Fruit fly (Drosophila melanogaster) whole organism, embryonic: ENCODE data around the gene CG6709.

Source experiments
- Ada2b ChIP-seq: fragments of 200-800 bp; sonication (Bioruptor generic); IDR thresholded peaks from 2 replicates; pipeline ENCODE4 v1.3.6; 2022; ENCODE audit warnings: missing biosample characterization, missing genetic modification characterization
- Blimp-1 ChIP-seq: fragments of 200-800 bp; sonication (Bioruptor generic); optimal IDR thresholded peaks from 3 replicates; lab custom pipeline; 2018; ENCODE audit warnings: missing biosample characterization, missing genetic modification characterization, mild to moderate bottlenecking, moderate library complexity, missing genetic modification reagents
- CG10543 ChIP-seq: fragments of 200-800 bp; sonication (Bioruptor generic); optimal IDR thresholded peaks from 3 replicates; lab custom pipeline; 2017; ENCODE audit warnings: missing biosample characterization, mild to moderate bottlenecking, missing genetic modification characterization, moderate library complexity
- CG12219 ChIP-seq: fragments of 200-800 bp; sonication (Bioruptor generic); optimal IDR thresholded peaks from 3 replicates; lab custom pipeline; 2018; ENCODE audit warnings: missing biosample characterization, mild to moderate bottlenecking, missing genetic modification characterization
- CG12391 ChIP-seq: fragments of 200-800 bp; sonication (Bioruptor generic); optimal IDR thresholded peaks from 3 replicates; lab custom pipeline; 2018; ENCODE audit warnings: missing biosample characterization, mild to moderate bottlenecking, missing genetic modification characterization, moderate library complexity
- CG12744 ChIP-seq: fragments of 200-800 bp; sonication (Bioruptor generic); optimal IDR thresholded peaks from 2 replicates; lab custom pipeline; 2016; ENCODE audit warnings: missing biosample characterization, missing genetic modification characterization
- CG14441 ChIP-seq: fragments of 200-800 bp; sonication (Bioruptor generic); IDR thresholded peaks from 2 replicates; pipeline ENCODE4 v1.3.6; 2022; ENCODE audit warnings: missing biosample characterization, missing genetic modification characterization
- CG17385 ChIP-seq: fragments of 200-800 bp; sonication (Bioruptor generic); optimal IDR thresholded peaks from 3 replicates; lab custom pipeline; 2018; ENCODE audit warnings: missing biosample characterization, mild to moderate bottlenecking, missing genetic modification characterization
- CG17802 ChIP-seq: fragments of 200-800 bp; sonication (Bioruptor generic); optimal IDR thresholded peaks from 2 replicates; lab custom pipeline; 2018; ENCODE audit warnings: missing biosample characterization, mild to moderate bottlenecking, missing genetic modification characterization, moderate library complexity
- CG17829 ChIP-seq: fragments of 200-800 bp; optimal IDR thresholded peaks from 2 replicates; lab custom pipeline; 2019; ENCODE audit warnings: missing biosample characterization, mild to moderate bottlenecking, missing genetic modification characterization, moderate library complexity
- CG2678 ChIP-seq: fragments of 200-800 bp; sonication (Bioruptor generic); optimal IDR thresholded peaks from 3 replicates; lab custom pipeline; 2019; ENCODE audit warnings: missing biosample characterization, mild to moderate bottlenecking, missing genetic modification characterization, moderate library complexity
- CG30020 ChIP-seq: fragments of 200-800 bp; optimal IDR thresholded peaks from 2 replicates; lab custom pipeline; 2019; ENCODE audit warnings: missing biosample characterization, mild to moderate bottlenecking, missing genetic modification characterization, moderate library complexity
- CG3065 ChIP-seq: fragments of 200-800 bp; sonication (Bioruptor generic); optimal IDR thresholded peaks from 2 replicates; lab custom pipeline; 2016; ENCODE audit warnings: missing biosample characterization, missing genetic modification characterization
- CG31365 ChIP-seq: fragments of 200-800 bp; sonication (Bioruptor generic); optimal IDR thresholded peaks from 2 replicates; lab custom pipeline; 2018; ENCODE audit warnings: missing biosample characterization, mild to moderate bottlenecking, missing genetic modification characterization
- CG32772 ChIP-seq: fragments of 200-800 bp; sonication (Bioruptor generic); IDR thresholded peaks from 2 replicates; pipeline ENCODE4 v1.3.6; 2022; ENCODE audit warnings: missing biosample characterization, missing genetic modification characterization
- CG3838 ChIP-seq: fragments of 200-800 bp; sonication (Bioruptor generic); optimal IDR thresholded peaks from 3 replicates; lab custom pipeline; 2016; ENCODE audit warnings: missing biosample characterization, missing genetic modification characterization
- CG42726 ChIP-seq: fragments of 200-800 bp; sonication (Bioruptor generic); IDR thresholded peaks from 2 replicates; pipeline ENCODE4 v1.3.6; 2022; ENCODE audit warnings: missing biosample characterization, missing genetic modification characterization; ENCODE audit not compliant: partially characterized antibody
- CG4617 ChIP-seq: fragments of 200-800 bp; sonication (Bioruptor generic); optimal IDR thresholded peaks from 3 replicates; lab custom pipeline; 2016; ENCODE audit warnings: missing biosample characterization, missing genetic modification characterization, borderline replicate concordance
- CG7786 ChIP-seq: fragments of 200-800 bp; sonication (Bioruptor generic); optimal IDR thresholded peaks from 2 replicates; lab custom pipeline; 2016; ENCODE audit warnings: missing biosample characterization, missing genetic modification characterization
- CG8290 ChIP-seq, 3 experiments: fragments of 200-800 bp; sonication (Bioruptor generic); optimal IDR thresholded peaks; 2 replicates each; lab custom pipeline; 2016 to 2019; ENCODE audit warnings: missing biosample characterization in 3 of 3, missing genetic modification characterization in 3 of 3, mild to moderate bottlenecking in 2 of 3, moderate library complexity in 1 of 3
- CG9727 ChIP-seq: fragments of 200-800 bp; sonication (Bioruptor generic); optimal IDR thresholded peaks from 3 replicates; lab custom pipeline; 2017; ENCODE audit warnings: missing biosample characterization, mild to moderate bottlenecking, missing genetic modification characterization
- CG9932 ChIP-seq: fragments of 200-800 bp; sonication (Bioruptor generic); IDR thresholded peaks from 2 replicates; pipeline ENCODE4 v1.3.6; 2022; ENCODE audit warnings: missing biosample characterization, missing genetic modification characterization
- CTCF ChIP-seq: fragments of 200-800 bp; sonication (Bioruptor generic); optimal IDR thresholded peaks from 2 replicates; lab custom pipeline; 2017; ENCODE audit warnings: missing biosample characterization, mild to moderate bottlenecking, missing genetic modification characterization, moderate library complexity
- Dbx ChIP-seq: fragments of 200-800 bp; sonication (Bioruptor generic); IDR thresholded peaks from 3 replicates; pipeline ENCODE4 v1.3.6; 2022; ENCODE audit warnings: missing biosample characterization, missing genetic modification characterization
- H2.0 ChIP-seq: fragments of 200-800 bp; sonication (Bioruptor generic); IDR thresholded peaks from 2 replicates; pipeline ENCODE4 v1.3.6; 2022; ENCODE audit warnings: missing biosample characterization, missing genetic modification characterization
- HHEX ChIP-seq: fragments of 200-800 bp; sonication (Bioruptor generic); optimal IDR thresholded peaks from 3 replicates; lab custom pipeline; 2017; ENCODE audit warnings: missing biosample characterization, mild to moderate bottlenecking, missing genetic modification characterization, missing genetic modification reagents
- Hmr ChIP-seq: fragments of 200-800 bp; sonication (Bioruptor generic); optimal IDR thresholded peaks from 3 replicates; lab custom pipeline; 2017; ENCODE audit warnings: mild to moderate bottlenecking, missing biosample characterization, missing genetic modification reagents, missing genetic modification characterization
- Nf-YA ChIP-seq: fragments of 200-800 bp; sonication (Bioruptor generic); IDR thresholded peaks from 2 replicates; pipeline ENCODE4 v1.3.6; 2022; ENCODE audit warnings: missing biosample characterization, missing genetic modification characterization
- Nf-YB ChIP-seq: fragments of 200-800 bp; sonication (Bioruptor generic); optimal IDR thresholded peaks from 3 replicates; lab custom pipeline; 2019; ENCODE audit warnings: missing biosample characterization, mild to moderate bottlenecking, missing genetic modification characterization, moderate library complexity
- Sry-δ ChIP-seq: fragments of 200-800 bp; sonication (Bioruptor generic); optimal IDR thresholded peaks from 2 replicates; lab custom pipeline; 2016; ENCODE audit warnings: missing biosample characterization, missing genetic modification characterization
- al ChIP-seq: fragments of 200-800 bp; sonication (Bioruptor generic); IDR thresholded peaks from 2 replicates; pipeline ENCODE4 v1.3.6; 2022; ENCODE audit warnings: missing biosample characterization, missing genetic modification characterization
- bigmax ChIP-seq: fragments of 200-800 bp; sonication (Bioruptor generic); optimal IDR thresholded peaks from 2 replicates; lab custom pipeline; 2018; ENCODE audit warnings: missing biosample characterization, mild to moderate bottlenecking, missing genetic modification characterization
- br ChIP-seq: fragments of >200 bp; optimal IDR thresholded peaks from 2 replicates; lab custom pipeline; 2017
- bsh ChIP-seq, 2 experiments: fragments of 200-800 bp; sonication (Bioruptor generic); optimal IDR thresholded peaks; 2 replicates each; lab custom pipeline; 2017 to 2018; ENCODE audit warnings: mild to moderate bottlenecking in 2 of 2, missing biosample characterization in 2 of 2, missing genetic modification characterization in 2 of 2, moderate library complexity in 1 of 2
- fd3F ChIP-seq: fragments of 200-800 bp; sonication (Bioruptor generic); optimal IDR thresholded peaks from 2 replicates; lab custom pipeline; 2018; ENCODE audit warnings: missing biosample characterization, mild to moderate bottlenecking, missing genetic modification characterization, moderate library complexity
- klu ChIP-seq: fragments of 200-800 bp; sonication (Bioruptor generic); IDR thresholded peaks from 2 replicates; pipeline ENCODE4 v1.3.6; 2022; ENCODE audit warnings: missing biosample characterization, missing genetic modification characterization
- kni ChIP-seq: fragments of 200-800 bp; sonication (Bioruptor generic); optimal IDR thresholded peaks from 3 replicates; lab custom pipeline; 2017; ENCODE audit warnings: mild to moderate bottlenecking, missing biosample characterization, missing genetic modification reagents, missing genetic modification characterization
- phol ChIP-seq: fragments of 200-800 bp; sonication (Bioruptor generic); optimal IDR thresholded peaks from 3 replicates; lab custom pipeline; 2018; ENCODE audit warnings: missing biosample characterization, mild to moderate bottlenecking, missing genetic modification characterization, moderate library complexity
- pnt ChIP-seq: fragments of 200-800 bp; sonication (Bioruptor generic); optimal IDR thresholded peaks from 3 replicates; lab custom pipeline; 2016; ENCODE audit warnings: missing biosample characterization, missing genetic modification characterization
- pros ChIP-seq: fragments of 200-800 bp; sonication (Bioruptor generic); optimal IDR thresholded peaks from 3 replicates; lab custom pipeline; 2019; ENCODE audit warnings: missing biosample characterization, mild to moderate bottlenecking, missing genetic modification characterization, moderate library complexity
- psq ChIP-seq: fragments of 200-800 bp; sonication (Bioruptor generic); optimal IDR thresholded peaks from 2 replicates; lab custom pipeline; 2017; ENCODE audit warnings: missing biosample characterization, missing genetic modification characterization
- rib ChIP-seq: fragments of 200-800 bp; sonication (Bioruptor generic); IDR thresholded peaks from 2 replicates; pipeline ENCODE4 v1.3.6; 2022; ENCODE audit warnings: missing biosample characterization, missing genetic modification characterization
- schlank ChIP-seq: fragments of 200-800 bp; sonication (Bioruptor generic); optimal IDR thresholded peaks from 2 replicates; lab custom pipeline; 2018; ENCODE audit warnings: missing biosample characterization, mild to moderate bottlenecking, missing genetic modification characterization
- sd ChIP-seq: fragments of 200-800 bp; sonication (Bioruptor generic); optimal IDR thresholded peaks from 3 replicates; lab custom pipeline; 2018; ENCODE audit warnings: missing biosample characterization, mild to moderate bottlenecking, missing genetic modification characterization, moderate library complexity
- seq ChIP-seq: fragments of 200-800 bp; sonication (Bioruptor generic); IDR thresholded peaks from 2 replicates; pipeline ENCODE4 v1.3.6; 2022; ENCODE audit warnings: missing biosample characterization, missing genetic modification characterization
- tio ChIP-seq: fragments of 200-800 bp; sonication (Bioruptor generic); optimal IDR thresholded peaks from 2 replicates; lab custom pipeline; 2017; ENCODE audit warnings: missing biosample characterization, missing genetic modification characterization, inconsistent platforms
- toy ChIP-seq: fragments of 200-800 bp; sonication (Bioruptor generic); IDR thresholded peaks from 2 replicates; pipeline ENCODE4 v1.3.6; 2022; ENCODE audit warnings: missing biosample characterization, missing genetic modification characterization
- trem ChIP-seq: fragments of 200-800 bp; optimal IDR thresholded peaks from 3 replicates; lab custom pipeline; 2019; ENCODE audit warnings: missing biosample characterization, mild to moderate bottlenecking, missing genetic modification characterization, moderate library complexity
- vvl ChIP-seq: fragments of 200-800 bp; sonication (Bioruptor generic); IDR thresholded peaks from 2 replicates; pipeline ENCODE4 v1.3.6; 2022; ENCODE audit warnings: missing biosample characterization, missing genetic modification characterization

The CG6709 gene

dm6 chr3L:9856430-9857218 lies 37.9 kb downstream of the CG6709 start (continued):
- TF ChIP-seq CG9932 (GFP tag; lab: Robert Waterston, UW) (peak; percentile 52; the same call in 1 of the 2 replicates), CG9727 (GFP tag; lab: Kevin White, UChicago) (peak; percentile 75), CG30020 (tag; lab: Kevin White, UChicago) (peak; percentile 9), Nf-YA (GFP tag; lab: Robert Waterston, UW) (peak; percentile 49; the same call in 1 of the 2 replicates), kni (no peak), vvl (GFP tag; lab: Robert Waterston, UW) (peak; percentile 94), CG2678 (tag; lab: Kevin White, UChicago) (peak; percentile 90), al (GFP tag; lab: Robert Waterston, UW) (peak; percentile 19; the same call in 1 of the 2 replicates), fd3F (GFP tag; lab: Kevin White, UChicago) (peak; percentile 46), CG3838 (no peak), Dbx (GFP tag; lab: Robert Waterston, UW) (peak; percentile 41; the same call in 1 of the 3 replicates), HHEX (GFP tag; lab: Kevin White, UChicago) (peak; percentile 67), bsh (GFP tag; optimal IDR thresholded peaks at IDR 0.05; lab: Kevin White, UChicago) (peak in 1 of 2 experiments; percentile 95), CG14441 (GFP tag; lab: Robert Waterston, UW) (peak; percentile 66), psq (GFP tag; lab: Kevin White, UChicago) (peak; percentile 70), toy (no peak), trem (tag; lab: Kevin White, UChicago) (peak; percentile 94), CG4617 (peak; percentile 23), Nf-YB (GFP tag; lab: Kevin White, UChicago) (peak; percentile 62), CG12744 (GFP tag; lab: Kevin White, UChicago) (no peak), CG17829 (tag; lab: Kevin White, UChicago) (peak; percentile 95), CG42726 (GFP tag; lab: Robert Waterston, UW) (no peak), klu (GFP tag; lab: Robert Waterston, UW) (peak; percentile 41; the same call in 1 of the 2 replicates), CG7786 (GFP tag; lab: Kevin White, UChicago) (no peak), CG8290 (GFP tag; optimal IDR thresholded peaks at IDR 0.05; lab: Kevin White, UChicago) (peak; percentile 46), CG8290 (tag; optimal IDR thresholded peaks at IDR 0.05; lab: Kevin White, UChicago) (no peak), sd (tag; lab: Kevin White, UChicago) (no peak), tio (no peak), pros (no peak), seq (GFP tag; lab: Robert Waterston, UW) (peak; percentile 76), H2.0 (GFP tag; lab: Robert Waterston, UW) (peak; percentile 57), phol (tag; lab: Kevin White, UChicago) (peak; percentile 92), schlank (tag; lab: Kevin White, UChicago) (no peak), CG10543 (GFP tag; lab: Kevin White, UChicago) (no peak), br (lab: Kevin White, UChicago) (no peak), Sry-δ (GFP tag; lab: Kevin White, UChicago) (no peak), CG32772 (GFP tag; lab: Robert Waterston, UW) (peak; percentile 85), CG31365 (no peak), Ada2b (peak; percentile 69), Blimp-1 (GFP tag; lab: Kevin White, UChicago) (peak; percentile 91), CG12219 (GFP tag; lab: Kevin White, UChicago) (peak; percentile 56), CG12391 (peak; percentile 91), bigmax (GFP tag; lab: Kevin White, UChicago) (no peak), CG17385 (GFP tag; lab: Kevin White, UChicago) (peak; percentile 81), CTCF (GFP tag; lab: Kevin White, UChicago) (no peak), Hmr (GFP tag; lab: Kevin White, UChicago) (peak; percentile 54), rib (GFP tag; lab: Robert Waterston, UW) (peak; percentile 43; the same call in 1 of the 2 replicates), CG17802 (tag; lab: Kevin White, UChicago) (no peak), CG3065 (GFP tag; lab: Kevin White, UChicago) (peak; percentile 73), pnt (no peak)
